Fruit fly (Drosophila melanogaster) whole organism: ENCODE results near the gene CG18301.

Source experiments
- EcR ChIP-seq, 2 experiments: fragments of >200 bp; optimal IDR thresholded peaks; 2 replicates each; lab custom pipeline; 2017; ENCODE audit warnings: missing biosample characterization in 2 of 2, missing genetic modification characterization in 2 of 2, missing genetic modification reagents in 2 of 2
- psq ChIP-seq: fragments of >200 bp; optimal IDR thresholded peaks from 2 replicates; lab custom pipeline; 2017

dm6 chr2L:10516470-10517048 is 15.1 kb upstream of the CG18301 start:
- TF ChIP-seq psq (lab: Kevin White, UChicago) (no peak), EcR (GFP tag; optimal IDR thresholded peaks at IDR 0.05; lab: Kevin White, UChicago) (no peak)
